Worm (Caenorhabditis elegans): ENCODE results near the gene pfk-1.1.

DNA sequence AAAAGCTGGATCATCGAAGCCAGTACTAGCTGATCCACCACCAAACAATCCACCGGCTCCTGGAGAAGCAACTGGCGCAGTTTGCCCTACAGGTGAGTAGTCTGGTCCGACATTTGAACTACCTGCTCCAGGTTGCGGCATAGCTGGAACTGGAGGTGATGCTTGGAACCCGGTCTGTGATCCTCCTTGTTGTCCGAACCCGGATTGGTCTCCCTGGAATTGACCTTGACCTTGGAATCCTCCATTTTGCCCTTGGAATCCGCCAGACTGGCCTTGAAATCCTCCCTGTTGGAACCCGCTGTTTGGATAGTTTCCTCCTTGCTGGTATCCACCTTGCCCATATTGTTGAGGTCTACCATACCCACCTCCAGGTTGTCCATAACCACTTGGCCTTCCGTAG lies 5.3 kb downstream of the pfk-1.1 start:
- no peak for TF ChIP-seq fos-1 (tag; optimal IDR thresholded peaks at IDR 0.05)
- no peak for TF ChIP-seq elt-3 (tag; optimal IDR thresholded peaks at IDR 0.05)
- no peak for TF ChIP-seq lsy-2 (tag; optimal IDR thresholded peaks at IDR 0.05)
- no peak for TF ChIP-seq mdl-1 (tag; optimal IDR thresholded peaks at IDR 0.05)
- TF ChIP-seq nhr-12 (tag; optimal IDR thresholded peaks at IDR 0.05): no peak

Data from whole organism, L2 larva.